Worm (Caenorhabditis elegans) whole organism, L4 larva: ENCODE measurements around the gene F53C3.1.
A peak's percentile ranks its signal among the peaks of the same experiment; 100 is the strongest.

Experiments used
- F10B5.3 ChIP-seq: sonication (generic microtip); optimal IDR thresholded peaks from 2 replicates; lab custom pipeline; 2016; ENCODE audit warnings: mild to moderate bottlenecking, missing genetic modification characterization, missing compliant biosample characterization
- R02D3.7 ChIP-seq: fragments of 150-350 bp; sonication (generic microtip); optimal IDR thresholded peaks from 3 replicates; lab custom pipeline; 2014; ENCODE audit warnings: missing biosample characterization, missing genetic modification characterization
- ZK337.2 ChIP-seq: fragments of 200-800 bp; sonication (Bioruptor generic); IDR thresholded peaks from 2 replicates; pipeline ENCODE4 v1.3.6; 2022; ENCODE audit warnings: missing genetic modification reagents, missing genetic modification characterization, missing compliant biosample characterization
- ceh-28 ChIP-seq: fragments of 150-350 bp; optimal IDR thresholded peaks from 2 replicates; lab custom pipeline; 2014; ENCODE audit warnings: missing biosample characterization, missing genetic modification reagents, missing genetic modification characterization
- ceh-44 ChIP-seq: fragments of 200-800 bp; sonication (Bioruptor generic); IDR thresholded peaks from 2 replicates; pipeline ENCODE4 v1.3.6; 2022; ENCODE audit warnings: missing genetic modification reagents, missing genetic modification characterization, missing compliant biosample characterization
- ceh-82 ChIP-seq: sonication (generic microtip); optimal IDR thresholded peaks from 2 replicates; lab custom pipeline; 2017; ENCODE audit warnings: missing biosample characterization, missing genetic modification characterization
- gei-8 ChIP-seq: fragments of 200-800 bp; sonication (Bioruptor generic); optimal IDR thresholded peaks from 2 replicates; lab custom pipeline; 2018; ENCODE audit warnings: mild to moderate bottlenecking, missing genetic modification characterization, missing compliant biosample characterization
- hmg-1.1 ChIP-seq: fragments of 200-800 bp; sonication (Bioruptor generic); IDR thresholded peaks from 2 replicates; pipeline ENCODE4 v1.3.6; 2022; ENCODE audit warnings: missing genetic modification reagents, missing genetic modification characterization, missing compliant biosample characterization
- jun-1 ChIP-seq: fragments of 150-350 bp; optimal IDR thresholded peaks from 2 replicates; lab custom pipeline; 2014; ENCODE audit warnings: missing biosample characterization, missing genetic modification reagents, missing genetic modification characterization
- lin-13 ChIP-seq: fragments of 150-350 bp; optimal IDR thresholded peaks from 2 replicates; lab custom pipeline; 2014; ENCODE audit warnings: missing biosample characterization, missing genetic modification reagents, missing genetic modification characterization
- lin-15B ChIP-seq: fragments of 150-350 bp; sonication (generic microtip); optimal IDR thresholded peaks from 3 replicates; lab custom pipeline; 2014; ENCODE audit warnings: missing biosample characterization, missing genetic modification characterization
- lin-29 ChIP-seq: fragments of 200-800 bp; sonication (Bioruptor generic); IDR thresholded peaks from 2 replicates; pipeline ENCODE4 v1.3.6; 2022; ENCODE audit warnings: missing genetic modification reagents, missing genetic modification characterization, missing compliant biosample characterization
- lin-38 ChIP-seq: fragments of 200-800 bp; sonication (Bioruptor generic); IDR thresholded peaks from 2 replicates; pipeline ENCODE4 v1.3.6; 2022; ENCODE audit warnings: missing genetic modification reagents, missing genetic modification characterization, missing compliant biosample characterization
- mdl-1 ChIP-seq, 2 experiments: fragments of 150-350 bp in 1 of 2; sonication (generic microtip) in 1 of 2; optimal IDR thresholded peaks; 2 replicates each; lab custom pipeline; 2014 to 2017; ENCODE audit warnings: missing biosample characterization in 2 of 2, missing genetic modification characterization in 2 of 2
- mep-1 ChIP-seq: fragments of 150-350 bp; sonication (generic microtip); optimal IDR thresholded peaks from 3 replicates; lab custom pipeline; 2014; ENCODE audit warnings: missing biosample characterization, missing genetic modification characterization
- mxl-2 ChIP-seq: fragments of 200-800 bp; sonication (Bioruptor generic); conservative IDR thresholded peaks from 2 replicates; pipeline ENCODE4 v1.3.6; 2022; ENCODE audit warnings: missing genetic modification reagents, missing genetic modification characterization, missing compliant biosample characterization
- mxl-3 ChIP-seq: fragments of 200-800 bp; sonication (Bioruptor generic); optimal IDR thresholded peaks from 2 replicates; lab custom pipeline; 2018; ENCODE audit warnings: mild to moderate bottlenecking, missing genetic modification characterization, missing compliant biosample characterization
- set-16 ChIP-seq: fragments of 200-800 bp; sonication (Bioruptor generic); IDR thresholded peaks from 2 replicates; pipeline ENCODE4 v1.3.6; 2022; ENCODE audit warnings: missing genetic modification reagents, missing genetic modification characterization, missing compliant biosample characterization
- tag-97 ChIP-seq: fragments of 200-800 bp; sonication (Bioruptor generic); IDR thresholded peaks from 2 replicates; pipeline ENCODE4 v1.3.6; 2022; ENCODE audit warnings: missing genetic modification characterization, missing compliant biosample characterization
- zfp-2 ChIP-seq: sonication (generic microtip); optimal IDR thresholded peaks from 2 replicates; lab custom pipeline; 2016; ENCODE audit warnings: mild to moderate bottlenecking, missing genetic modification characterization, missing compliant biosample characterization

Gene F53C3.1

ce11 chrII:3961256-3961655 lies 49.4 kb downstream of the F53C3.1 start:
- TF ChIP-seq ceh-44 (GFP tag; lab: Robert Waterston, UW) (no peak), ceh-28 (tag; lab: Kevin White, UChicago) (no peak), mxl-2 (GFP tag; lab: Robert Waterston, UW) (no peak), lin-15B (tag; lab: Kevin White, UChicago) (no peak), mxl-3 (GFP tag; lab: Kevin White, UChicago) (no peak), lin-38 (GFP tag; lab: Robert Waterston, UW) (no peak), tag-97 (GFP tag; lab: Robert Waterston, UW) (no peak), lin-29 (no peak), mep-1 (tag; lab: Kevin White, UChicago) (peak; percentile 5), zfp-2 (tag; lab: Kevin White, UChicago) (no peak), hmg-1.1 (GFP tag; lab: Robert Waterston, UW) (0 out of 2 replicates have a peak, but pooled peaks have one; percentile 30), ceh-82 (tag; lab: Kevin White, UChicago) (no peak), ZK337.2 (GFP tag; lab: Robert Waterston, UW) (no peak), set-16 (GFP tag; lab: Robert Waterston, UW) (peak; percentile 23; the same call in 1 of the 2 replicates), gei-8 (no peak), F10B5.3 (tag; lab: Kevin White, UChicago) (no peak), R02D3.7 (tag; lab: Kevin White, UChicago) (no peak), lin-13 (GFP tag; lab: Kevin White, UChicago) (no peak), mdl-1 (tag; optimal IDR thresholded peaks at IDR 0.05; lab: Kevin White, UChicago) (no peak), jun-1 (tag; lab: Kevin White, UChicago) (no peak)
